Fruit fly (Drosophila melanogaster): Measurements from ENCODE around the gene CG4098.

Gene CG4098

dm6 chr3L:16571014-16571738 lies 38.0 kb downstream of the CG4098 start (continued):
- TF ChIP-seq CG8478 (optimal IDR thresholded peaks at IDR 0.05) (no peak), CG6175 (GFP tag; IDR thresholded peaks at IDR 0.05) (no peak), CG8765 (GFP tag; IDR thresholded peaks at IDR 0.05) (no peak), Usf (GFP tag; optimal IDR thresholded peaks at IDR 0.05) (no peak), usp (GFP tag; optimal IDR thresholded peaks at IDR 0.05) (no peak), hkb (optimal IDR thresholded peaks at IDR 0.05) (no peak), hkb (GFP tag; IDR thresholded peaks at IDR 0.05) (peak; percentile 53), sug (tag; optimal IDR thresholded peaks at IDR 0.05) (peak; percentile 37), CG5245 (GFP tag; optimal IDR thresholded peaks at IDR 0.05) (no peak), btn (GFP tag; optimal IDR thresholded peaks at IDR 0.05) (no peak), chif (GFP tag; optimal IDR thresholded peaks at IDR 0.05) (peak in 1 of 2 experiments; percentile 16), dmrt11E (tag; optimal IDR thresholded peaks at IDR 0.05) (peak; percentile 17), sob (GFP tag; IDR thresholded peaks at IDR 0.05) (peak; percentile 70), HLH54F (GFP tag; optimal IDR thresholded peaks at IDR 0.05) (peak; percentile 43), CG8089 (GFP tag; optimal IDR thresholded peaks at IDR 0.05) (no peak), Abd-B (GFP tag; optimal IDR thresholded peaks at IDR 0.05) (peak; percentile 4), TFAM (GFP tag; optimal IDR thresholded peaks at IDR 0.05) (no peak), onecut (GFP tag; IDR thresholded peaks at IDR 0.05) (no peak), cato (GFP tag; optimal IDR thresholded peaks at IDR 0.05; ENCODE audit: borderline replicate concordance) (no peak), seq (GFP tag; IDR thresholded peaks at IDR 0.05) (peak; percentile 65), CG5180 (GFP tag; optimal IDR thresholded peaks at IDR 0.05) (no peak), CG10462 (GFP tag; optimal IDR thresholded peaks at IDR 0.05) (no peak), ssp (GFP tag; IDR thresholded peaks at IDR 0.05) (no peak), CG10321 (GFP tag; IDR thresholded peaks at IDR 0.05) (no peak), Ssrp (tag; optimal IDR thresholded peaks at IDR 0.05) (no peak), CG7271 (tag; optimal IDR thresholded peaks at IDR 0.05) (no peak), danr (GFP tag; IDR thresholded peaks at IDR 0.05) (no peak), dan (GFP tag; IDR thresholded peaks at IDR 0.05) (no peak), CG9932 (GFP tag; IDR thresholded peaks at IDR 0.05) (peak; percentile 57), sqz (GFP tag; optimal IDR thresholded peaks at IDR 0.05) (peak; percentile 51), CoRest (tag; optimal IDR thresholded peaks at IDR 0.05) (peak; percentile 61), inv (GFP tag; IDR thresholded peaks at IDR 0.05; ENCODE audit: partially characterized antibody) (no peak), phol (tag; optimal IDR thresholded peaks at IDR 0.05) (peak; percentile 47), kni (GFP tag; optimal IDR thresholded peaks at IDR 0.05) (no peak), Ptx1 (GFP tag; IDR thresholded peaks at IDR 0.05) (no peak; the same call in 1 of the 2 replicates), CG17568 (GFP tag; optimal IDR thresholded peaks at IDR 0.05) (peak; percentile 46), Hr51 (GFP tag; optimal IDR thresholded peaks at IDR 0.05) (peak; percentile 33 to 65), CrebB (tag; optimal IDR thresholded peaks at IDR 0.05) (no peak), row (GFP tag; IDR thresholded peaks at IDR 0.05) (peak; percentile 75), CG9817 (tag; optimal IDR thresholded peaks at IDR 0.05) (peak; percentile 24), CG13296 (GFP tag; optimal IDR thresholded peaks at IDR 0.05) (peak; percentile 42), CG30431 (GFP tag; optimal IDR thresholded peaks at IDR 0.05) (no peak), CG4404 (GFP tag; IDR thresholded peaks at IDR 0.05) (peak; percentile 30; the same call in 1 of the 2 replicates), Bgb (GFP tag; IDR thresholded peaks at IDR 0.05; ENCODE audit: partially characterized antibody) (no peak), Neu2 (GFP tag; optimal IDR thresholded peaks at IDR 0.05; ENCODE audit: borderline replicate concordance) (no peak), Hr78 (GFP tag; optimal IDR thresholded peaks at IDR 0.05) (no peak), stwl (tag; optimal IDR thresholded peaks at IDR 0.05) (no peak), Opbp (GFP tag; IDR thresholded peaks at IDR 0.05; ENCODE audit: partially characterized antibody) (no peak), tin (GFP tag; optimal IDR thresholded peaks at IDR 0.05) (peak; percentile 15), zen2 (GFP tag; IDR thresholded peaks at IDR 0.05; ENCODE audit: partially characterized antibody) (no peak)
